Fruit fly (Drosophila melanogaster) whole organism, embryonic: ENCODE results near the gene CG31388.

Experiments
- BEAF-32 ChIP-seq: fragments of 200-800 bp; sonication (Bioruptor generic); optimal IDR thresholded peaks from 3 replicates; lab custom pipeline; 2017; ENCODE audit warnings: missing biosample characterization, missing genetic modification characterization, mild to moderate bottlenecking, moderate library complexity, missing genetic modification reagents
- CG10366 ChIP-seq: fragments of 200-800 bp; sonication (Bioruptor generic); IDR thresholded peaks from 2 replicates; pipeline ENCODE4 v1.3.6; 2022; ENCODE audit warnings: missing biosample characterization, missing genetic modification characterization
- CG10654 ChIP-seq: fragments of 200-800 bp; sonication (Bioruptor generic); optimal IDR thresholded peaks from 2 replicates; lab custom pipeline; 2016; ENCODE audit warnings: missing biosample characterization, missing genetic modification characterization
- CG10979 ChIP-seq: fragments of 200-800 bp; sonication (Bioruptor generic); optimal IDR thresholded peaks from 2 replicates; lab custom pipeline; 2018; ENCODE audit warnings: missing biosample characterization, mild to moderate bottlenecking, missing genetic modification characterization, moderate library complexity
- CG11723 ChIP-seq: fragments of 200-800 bp; sonication (Bioruptor generic); optimal IDR thresholded peaks from 2 replicates; lab custom pipeline; 2017; ENCODE audit warnings: missing biosample characterization, mild to moderate bottlenecking, missing genetic modification characterization
- CG12219 ChIP-seq: fragments of 200-800 bp; sonication (Bioruptor generic); optimal IDR thresholded peaks from 3 replicates; lab custom pipeline; 2018; ENCODE audit warnings: missing biosample characterization, mild to moderate bottlenecking, missing genetic modification characterization
- CG13123 ChIP-seq: fragments of 200-800 bp; sonication (Bioruptor generic); optimal IDR thresholded peaks from 2 replicates; lab custom pipeline; 2016; ENCODE audit warnings: missing biosample characterization, missing genetic modification characterization
- CG14710 ChIP-seq: fragments of 200-800 bp; sonication (Bioruptor generic); optimal IDR thresholded peaks from 3 replicates; lab custom pipeline; 2019; ENCODE audit warnings: missing biosample characterization, mild to moderate bottlenecking, missing genetic modification characterization, moderate library complexity
- CG1603 ChIP-seq: fragments of 200-800 bp; sonication (Bioruptor generic); optimal IDR thresholded peaks from 2 replicates; lab custom pipeline; 2019; ENCODE audit warnings: missing biosample characterization, mild to moderate bottlenecking, missing genetic modification characterization, moderate library complexity
- CG17802 ChIP-seq: fragments of 200-800 bp; sonication (Bioruptor generic); optimal IDR thresholded peaks from 2 replicates; lab custom pipeline; 2018; ENCODE audit warnings: missing biosample characterization, mild to moderate bottlenecking, missing genetic modification characterization, moderate library complexity
- CG17829 ChIP-seq: fragments of 200-800 bp; optimal IDR thresholded peaks from 2 replicates; lab custom pipeline; 2019; ENCODE audit warnings: missing biosample characterization, mild to moderate bottlenecking, missing genetic modification characterization, moderate library complexity
- CG30403 ChIP-seq: fragments of 200-800 bp; sonication (Bioruptor generic); optimal IDR thresholded peaks from 3 replicates; lab custom pipeline; 2016; ENCODE audit warnings: missing biosample characterization, missing genetic modification characterization
- CG4617 ChIP-seq: fragments of 200-800 bp; sonication (Bioruptor generic); optimal IDR thresholded peaks from 3 replicates; lab custom pipeline; 2016; ENCODE audit warnings: missing biosample characterization, missing genetic modification characterization, borderline replicate concordance
- CG7372 ChIP-seq: fragments of 200-800 bp; sonication (Bioruptor generic); IDR thresholded peaks from 2 replicates; pipeline ENCODE4 v1.3.6; 2022; ENCODE audit warnings: missing biosample characterization, missing genetic modification characterization
- CG8924 ChIP-seq: fragments of 200-800 bp; optimal IDR thresholded peaks from 3 replicates; lab custom pipeline; 2019; ENCODE audit warnings: missing biosample characterization, mild to moderate bottlenecking, missing genetic modification characterization, moderate library complexity
- CG9797 ChIP-seq: fragments of 200-800 bp; sonication (Bioruptor generic); optimal IDR thresholded peaks from 3 replicates; lab custom pipeline; 2018; ENCODE audit warnings: missing biosample characterization, mild to moderate bottlenecking, missing genetic modification characterization
- CkIIα-i1 ChIP-seq: fragments of 200-800 bp; sonication (Bioruptor generic); IDR thresholded peaks from 2 replicates; pipeline ENCODE4 v1.3.6; 2022; ENCODE audit warnings: missing biosample characterization, missing genetic modification characterization
- Dp ChIP-seq: fragments of 200-800 bp; sonication (Bioruptor generic); optimal IDR thresholded peaks from 2 replicates; lab custom pipeline; 2018; ENCODE audit warnings: missing biosample characterization, mild to moderate bottlenecking, missing genetic modification characterization, moderate library complexity
- Gug ChIP-seq: fragments of 200-800 bp; sonication (Bioruptor generic); IDR thresholded peaks from 4 replicates; pipeline ENCODE4 v1.3.6; 2022; ENCODE audit warnings: missing biosample characterization, missing genetic modification characterization
- HLH54F ChIP-seq: fragments of 200-800 bp; sonication (Bioruptor generic); optimal IDR thresholded peaks from 3 replicates; lab custom pipeline; 2016; ENCODE audit warnings: missing biosample characterization, missing genetic modification characterization
- HmgZ ChIP-seq: fragments of 200-800 bp; sonication (Bioruptor generic); optimal IDR thresholded peaks from 2 replicates; lab custom pipeline; 2018; ENCODE audit warnings: missing biosample characterization, mild to moderate bottlenecking, missing genetic modification characterization
- Hr39 ChIP-seq: fragments of >200 bp; optimal IDR thresholded peaks from 2 replicates; lab custom pipeline; 2017
- Lpt ChIP-seq: fragments of >200 bp; optimal IDR thresholded peaks from 2 replicates; lab custom pipeline; 2018; ENCODE audit warnings: missing biosample characterization, missing genetic modification characterization
- MBD-R2 ChIP-seq: fragments of 200-800 bp; sonication (Bioruptor generic); IDR thresholded peaks from 2 replicates; pipeline ENCODE4 v1.3.6; 2022; ENCODE audit warnings: missing biosample characterization, missing genetic modification characterization
- MESR4 ChIP-seq: fragments of 200-800 bp; sonication (Bioruptor generic); optimal IDR thresholded peaks from 2 replicates; lab custom pipeline; 2018; ENCODE audit warnings: missing biosample characterization, mild to moderate bottlenecking, missing genetic modification characterization, moderate library complexity
- Sin3A ChIP-seq: fragments of >200 bp; optimal IDR thresholded peaks from 2 replicates; lab custom pipeline; 2018
- Stat92E ChIP-seq, 3 experiments: fragments of >200 bp in 2 of 3; fragments of 200-800 bp in 1 of 3; sonication (Bioruptor generic) in 1 of 3; optimal IDR thresholded peaks; 2 replicates each; lab custom pipeline; 2017 to 2019; ENCODE audit warnings: missing biosample characterization in 3 of 3, missing genetic modification characterization in 3 of 3, mild to moderate bottlenecking in 1 of 3, moderate library complexity in 1 of 3
- Xbp1 ChIP-seq: fragments of 200-800 bp; sonication (Bioruptor generic); optimal IDR thresholded peaks from 3 replicates; lab custom pipeline; 2016; ENCODE audit warnings: missing biosample characterization, mild to moderate bottlenecking, missing genetic modification characterization
- YL-1 ChIP-seq: fragments of 200-800 bp; sonication (Bioruptor generic); optimal IDR thresholded peaks from 3 replicates; lab custom pipeline; 2017; ENCODE audit warnings: missing biosample characterization, mild to moderate bottlenecking, missing genetic modification characterization
- bigmax ChIP-seq: fragments of 200-800 bp; sonication (Bioruptor generic); optimal IDR thresholded peaks from 2 replicates; lab custom pipeline; 2018; ENCODE audit warnings: missing biosample characterization, mild to moderate bottlenecking, missing genetic modification characterization
- cg ChIP-seq: fragments of 200-800 bp; sonication (Bioruptor generic); optimal IDR thresholded peaks from 3 replicates; lab custom pipeline; 2019; ENCODE audit warnings: missing biosample characterization, mild to moderate bottlenecking, missing genetic modification characterization, moderate library complexity
- crp ChIP-seq, 2 experiments: fragments of 200-800 bp; sonication (Bioruptor generic); optimal IDR thresholded peaks; 2 replicates in 1 of 2; 3 replicates in 1 of 2; lab custom pipeline; 2017; ENCODE audit warnings: missing biosample characterization in 2 of 2, missing genetic modification characterization in 2 of 2, mild to moderate bottlenecking in 1 of 2, moderate library complexity in 1 of 2
- da ChIP-seq: fragments of 200-800 bp; sonication (Bioruptor generic); optimal IDR thresholded peaks from 2 replicates; lab custom pipeline; 2016; ENCODE audit warnings: missing biosample characterization, missing genetic modification characterization
- dm ChIP-seq: fragments of 200-800 bp; sonication (Bioruptor generic); optimal IDR thresholded peaks from 3 replicates; lab custom pipeline; 2016; ENCODE audit warnings: missing biosample characterization, missing genetic modification characterization
- fd3F ChIP-seq: fragments of 200-800 bp; sonication (Bioruptor generic); optimal IDR thresholded peaks from 2 replicates; lab custom pipeline; 2018; ENCODE audit warnings: missing biosample characterization, mild to moderate bottlenecking, missing genetic modification characterization, moderate library complexity
- ftz-f1 ChIP-seq: fragments of 200-800 bp; sonication (Bioruptor generic); optimal IDR thresholded peaks from 2 replicates; lab custom pipeline; 2016; ENCODE audit warnings: missing biosample characterization, missing genetic modification characterization
- gfzf ChIP-seq: fragments of 200-800 bp; sonication (Bioruptor generic); optimal IDR thresholded peaks from 2 replicates; lab custom pipeline; 2016; ENCODE audit warnings: missing biosample characterization, mild to moderate bottlenecking, missing genetic modification characterization, moderate library complexity
- gt ChIP-seq: fragments of 200-800 bp; sonication (Bioruptor generic); IDR thresholded peaks from 2 replicates; pipeline ENCODE4 v1.3.6; 2022; ENCODE audit warnings: missing biosample characterization, missing genetic modification characterization
- hkb ChIP-seq, 2 experiments: fragments of 200-800 bp in 1 of 2; fragments of >200 bp in 1 of 2; sonication (Bioruptor generic) in 1 of 2; IDR thresholded peaks in 1 of 2; optimal IDR thresholded peaks in 1 of 2; 2 replicates each; pipeline versions ENCODE4 v1.3.6 to Lab custom; 2017 to 2022; ENCODE audit warnings: missing biosample characterization in 1 of 2, missing genetic modification characterization in 1 of 2
- pzg ChIP-seq: fragments of 200-800 bp; sonication (Bioruptor generic); optimal IDR thresholded peaks from 3 replicates; lab custom pipeline; 2018; ENCODE audit warnings: missing biosample characterization, mild to moderate bottlenecking, missing genetic modification characterization, moderate library complexity
- stwl ChIP-seq: fragments of 200-800 bp; sonication (Bioruptor generic); optimal IDR thresholded peaks from 3 replicates; lab custom pipeline; 2018; ENCODE audit warnings: missing biosample characterization, mild to moderate bottlenecking, missing genetic modification characterization, moderate library complexity
- sug ChIP-seq: fragments of 200-800 bp; optimal IDR thresholded peaks from 2 replicates; lab custom pipeline; 2019; ENCODE audit warnings: missing biosample characterization, mild to moderate bottlenecking, missing genetic modification characterization, moderate library complexity
- trem ChIP-seq: fragments of 200-800 bp; optimal IDR thresholded peaks from 3 replicates; lab custom pipeline; 2019; ENCODE audit warnings: missing biosample characterization, mild to moderate bottlenecking, missing genetic modification characterization, moderate library complexity
- tx ChIP-seq: fragments of 200-800 bp; sonication (Bioruptor generic); optimal IDR thresholded peaks from 2 replicates; lab custom pipeline; 2016; ENCODE audit warnings: missing biosample characterization, missing genetic modification characterization
- vvl ChIP-seq: fragments of 200-800 bp; sonication (Bioruptor generic); IDR thresholded peaks from 2 replicates; pipeline ENCODE4 v1.3.6; 2022; ENCODE audit warnings: missing biosample characterization, missing genetic modification characterization

The CG31388 gene

dm6 chr3R:11231037-11231436 is 6.6 kb upstream of the CG31388 start (continued):
- TF ChIP-seq Xbp1 (GFP tag; lab: Kevin White, UChicago) (no peak), bigmax (GFP tag; lab: Kevin White, UChicago) (no peak), CG17829 (tag; lab: Kevin White, UChicago) (no peak), HLH54F (GFP tag; lab: Kevin White, UChicago) (no peak), Stat92E (GFP tag; optimal IDR thresholded peaks at IDR 0.05; lab: Kevin White, UChicago) (no peak)

dm6 chr3R:11231705-11232261 is 5.8 kb upstream of the CG31388 start, which contains the start of the genes CG17187 and Dph3:
TSS of gene CG17187 (minus strand) at chr3R:11231879.
TSS of gene Dph3 (plus strand) at chr3R:11231912.
- peak; percentile 10 for TF ChIP-seq Dp (GFP tag; lab: Kevin White, UChicago)
- no peak for TF ChIP-seq Lpt (GFP tag; lab: Kevin White, UChicago)
- TF ChIP-seq CG10979 (tag; lab: Kevin White, UChicago): peak; percentile 35
- no peak for TF ChIP-seq tx (GFP tag; lab: Kevin White, UChicago)
- peak; percentile 36 for TF ChIP-seq YL-1 (GFP tag; lab: Kevin White, UChicago)
- TF ChIP-seq vvl (GFP tag; lab: Robert Waterston, UW): peak; percentile 26; the same call in 1 of the 2 replicates
- peak; percentile 98 for TF ChIP-seq trem (tag; lab: Kevin White, UChicago)
- peak; percentile 74 for TF ChIP-seq dm (GFP tag; lab: Kevin White, UChicago)
- no peak for TF ChIP-seq CG12219
- TF ChIP-seq CG17802 (tag; lab: Kevin White, UChicago): no peak
- TF ChIP-seq MBD-R2 (GFP tag; lab: Robert Waterston, UW): peak; percentile 85
- peak; percentile 70 for TF ChIP-seq ftz-f1
- TF ChIP-seq fd3F (GFP tag; lab: Kevin White, UChicago): no peak
- TF ChIP-seq sug: no peak
- TF ChIP-seq CG9797: peak; percentile 15
- TF ChIP-seq MESR4: peak; percentile 62
- TF ChIP-seq CG10654 (GFP tag; lab: Kevin White, UChicago): no peak
- peak; percentile 3 for TF ChIP-seq HmgZ
- peak; percentile 14 for TF ChIP-seq CG4617
- peak; percentile 14 for TF ChIP-seq Sin3A (lab: Kevin White, UChicago)
- peak; percentile 31 for TF ChIP-seq CG1603 (tag; lab: Kevin White, UChicago)
- TF ChIP-seq CG13123 (GFP tag; lab: Kevin White, UChicago): no peak
- TF ChIP-seq CG10366 (GFP tag; lab: Robert Waterston, UW): no peak
- peak; percentile 13 for TF ChIP-seq BEAF-32 (GFP tag; lab: Kevin White, UChicago)
- peak; percentile 40 for TF ChIP-seq pzg (GFP tag; lab: Kevin White, UChicago)
- peak; percentile 71 to 91 for TF ChIP-seq crp (GFP tag; optimal IDR thresholded peaks at IDR 0.05; lab: Kevin White, UChicago)
- no peak for TF ChIP-seq stwl (tag; lab: Kevin White, UChicago)
- peak; percentile 19 for TF ChIP-seq CG8924 (tag; lab: Kevin White, UChicago)
- TF ChIP-seq CkIIα-i1 (GFP tag; lab: Robert Waterston, UW): no peak
- no peak for TF ChIP-seq Hr39
- TF ChIP-seq CG14710 (tag; lab: Kevin White, UChicago): peak; percentile 5
- no peak for TF ChIP-seq cg (GFP tag; lab: Kevin White, UChicago)
- TF ChIP-seq da (GFP tag; lab: Kevin White, UChicago): no peak
- TF ChIP-seq gt (GFP tag; lab: Robert Waterston, UW): no peak
- no peak for TF ChIP-seq CG30403
- no peak for TF ChIP-seq hkb (optimal IDR thresholded peaks at IDR 0.05; lab: Kevin White, UChicago)
- TF ChIP-seq hkb (GFP tag; IDR thresholded peaks at IDR 0.05; lab: Robert Waterston, UW): no peak
- TF ChIP-seq gfzf (GFP tag; lab: Kevin White, UChicago): peak; percentile 56
- no peak for TF ChIP-seq CG11723 (GFP tag; lab: Kevin White, UChicago)
- TF ChIP-seq Gug (GFP tag; lab: Robert Waterston, UW): no peak
- peak; percentile 58 for TF ChIP-seq CG7372
